Worm (Caenorhabditis elegans) whole organism, early embryonic: ENCODE measurements around the gene F49C5.3.

Experiments
- B0310.2 ChIP-seq: sonication (generic microtip); optimal IDR thresholded peaks from 2 replicates; lab custom pipeline; 2016; ENCODE audit warnings: mild to moderate bottlenecking, missing genetic modification characterization, missing compliant biosample characterization
- F13C5.2 ChIP-seq: sonication (generic microtip); optimal IDR thresholded peaks from 2 replicates; lab custom pipeline; 2017; ENCODE audit warnings: mild to moderate bottlenecking, missing genetic modification characterization, inconsistent platforms, missing compliant biosample characterization
- aly-1 ChIP-seq: sonication (generic microtip); optimal IDR thresholded peaks from 2 replicates; lab custom pipeline; 2016; ENCODE audit warnings: missing genetic modification characterization, missing compliant biosample characterization
- ama-1 ChIP-seq: fragments of 150-350 bp; optimal IDR thresholded peaks from 2 replicates; lab custom pipeline; 2014
- ceh-13 ChIP-seq: fragments of 200-800 bp; sonication (Bioruptor generic); optimal IDR thresholded peaks from 2 replicates; lab custom pipeline; 2018; ENCODE audit warnings: mild to moderate bottlenecking, missing genetic modification characterization, missing compliant biosample characterization
- ceh-36 ChIP-seq: sonication (generic microtip); optimal IDR thresholded peaks from 2 replicates; lab custom pipeline; 2016; ENCODE audit warnings: missing genetic modification characterization, inconsistent platforms, missing compliant biosample characterization
- ets-7 ChIP-seq: sonication (generic microtip); optimal IDR thresholded peaks from 2 replicates; lab custom pipeline; 2016; ENCODE audit warnings: missing genotype, missing genetic modification characterization, missing compliant biosample characterization
- flt-1 ChIP-seq: fragments of 200-800 bp; sonication (Bioruptor generic); IDR thresholded peaks from 2 replicates; pipeline ENCODE4 v1.3.6; 2022; ENCODE audit warnings: missing genetic modification characterization, missing compliant biosample characterization
- hmg-4 ChIP-seq: fragments of 200-800 bp; sonication (Bioruptor generic); optimal IDR thresholded peaks from 2 replicates; lab custom pipeline; 2018; ENCODE audit warnings: mild to moderate bottlenecking, missing genetic modification characterization, missing compliant biosample characterization
- hnd-1 ChIP-seq: sonication (generic microtip); optimal IDR thresholded peaks from 2 replicates; lab custom pipeline; 2016; ENCODE audit warnings: missing genetic modification characterization, missing compliant biosample characterization
- pes-1 ChIP-seq: fragments of 200-800 bp; sonication (Bioruptor generic); IDR thresholded peaks from 2 replicates; pipeline ENCODE4 v1.3.6; 2022; ENCODE audit warnings: missing genetic modification reagents, missing genetic modification characterization, missing compliant biosample characterization
- scrt-1 ChIP-seq: fragments of 200-800 bp; sonication (Bioruptor generic); IDR thresholded peaks from 2 replicates; pipeline ENCODE4 v1.3.6; 2022; ENCODE audit warnings: missing genetic modification characterization, missing compliant biosample characterization
- sea-1 ChIP-seq: fragments of 200-800 bp; sonication (Bioruptor generic); conservative IDR thresholded peaks from 2 replicates; pipeline ENCODE4 v1.3.6; 2022; ENCODE audit warnings: missing genetic modification characterization, missing compliant biosample characterization
- tbx-11 ChIP-seq: fragments of 200-800 bp; sonication (Bioruptor generic); IDR thresholded peaks from 2 replicates; pipeline ENCODE4 v1.3.6; 2022; ENCODE audit warnings: missing genetic modification characterization, missing compliant biosample characterization
- tbx-37 ChIP-seq: fragments of 200-800 bp; sonication (Bioruptor generic); conservative IDR thresholded peaks from 2 replicates; pipeline ENCODE4 v1.3.6; 2022; ENCODE audit warnings: missing genetic modification reagents, missing genetic modification characterization, missing compliant biosample characterization
- tra-4 ChIP-seq: sonication (generic microtip); optimal IDR thresholded peaks from 2 replicates; lab custom pipeline; 2017; ENCODE audit warnings: missing genetic modification characterization, missing compliant biosample characterization

Gene F49C5.3

DNA sequence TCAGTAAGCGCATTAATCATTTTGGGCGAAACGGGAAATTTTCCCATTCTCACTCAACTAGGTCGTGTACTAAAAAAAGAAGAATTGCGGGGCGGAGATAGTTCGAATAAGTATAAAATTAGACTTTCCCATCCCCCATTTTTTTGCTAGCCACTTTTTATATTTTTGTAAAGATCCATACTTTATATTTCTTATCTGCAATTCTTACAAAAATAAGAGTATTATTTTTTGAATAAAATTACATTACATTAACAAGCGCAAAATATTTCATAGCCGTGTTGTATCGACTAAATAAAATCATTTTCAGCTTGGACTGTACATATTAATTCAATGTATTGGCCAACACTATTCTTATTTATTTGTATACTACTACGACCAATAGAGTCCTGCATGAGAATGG is 19.3 kb downstream of the F49C5.3 start, which contains the start of gene F49C5.11:
Gene F49C5.11, plus strand, starts transcription at position 301 of the 400 bp plus-strand sequence.
- no peak for TF ChIP-seq aly-1 (tag; lab: Kevin White, UChicago)
- no peak for TF ChIP-seq tbx-11
- no peak for TF ChIP-seq flt-1 (GFP tag; lab: Robert Waterston, UW)
- TF ChIP-seq F13C5.2 (tag; lab: Kevin White, UChicago): no peak
- no peak for TF ChIP-seq pes-1 (GFP tag; lab: Robert Waterston, UW)
- no peak for TF ChIP-seq hnd-1 (tag; lab: Kevin White, UChicago)

DNA sequence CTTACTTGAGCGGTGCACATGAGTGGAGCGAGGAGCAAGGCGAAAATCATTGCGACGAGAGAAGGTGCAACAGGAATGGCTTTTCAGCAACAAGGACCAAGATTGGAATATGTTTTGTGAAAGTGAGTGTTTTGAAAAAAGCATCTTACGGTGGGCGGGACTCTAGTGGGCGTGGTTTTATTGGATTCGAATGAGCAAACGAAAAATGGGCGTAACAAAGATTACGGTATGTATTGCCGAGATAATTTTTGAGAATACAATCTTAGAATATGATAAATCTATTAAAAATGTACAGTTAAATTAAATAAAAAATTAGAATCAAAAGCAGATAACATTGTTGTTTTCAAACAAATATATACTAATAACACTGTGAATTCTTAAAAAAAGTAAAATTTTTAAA is 23.9 kb downstream of the F49C5.3 start, which contains the start of gene F49C5.12:
Gene F49C5.12, minus strand, starts transcription at position 101 of the 400 bp plus-strand sequence.
- no peak for TF ChIP-seq ceh-36
- TF ChIP-seq flt-1 (GFP tag; lab: Robert Waterston, UW): no peak
- no peak for TF ChIP-seq tbx-37

DNA sequence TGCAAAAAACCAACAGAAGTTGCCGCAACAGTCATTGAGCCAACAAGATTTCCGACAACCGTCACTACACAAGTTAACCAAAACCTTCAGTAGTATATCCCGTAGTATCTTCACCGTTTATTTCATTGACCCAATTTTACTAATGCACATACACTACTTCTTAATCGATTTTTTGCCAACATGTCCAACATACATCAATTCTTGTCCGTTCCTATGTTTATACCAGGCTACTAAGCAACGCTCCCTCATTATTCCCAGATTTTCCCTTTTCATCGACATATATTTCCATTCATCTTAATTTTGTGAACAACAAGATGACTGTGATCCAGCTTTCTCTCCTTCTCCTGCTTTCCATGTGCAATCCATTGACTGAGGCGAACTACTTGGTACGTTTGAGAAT is 29.5 kb downstream of the F49C5.3 start, which contains the start of gene F49C5.7:
Gene F49C5.7, plus strand, starts transcription at position 301 of the 400 bp plus-strand sequence.
- TF ChIP-seq sea-1 (GFP tag; lab: Robert Waterston, UW) (no peak), hmg-4 (GFP tag; lab: Kevin White, UChicago) (no peak), tra-4 (tag; lab: Kevin White, UChicago) (no peak), ama-1 (lab: Kevin White, UChicago) (no peak), scrt-1 (GFP tag; lab: Robert Waterston, UW) (no peak), flt-1 (GFP tag; lab: Robert Waterston, UW) (no peak), tbx-11 (no peak), aly-1 (tag; lab: Kevin White, UChicago) (no peak), tbx-37 (no peak), hnd-1 (tag; lab: Kevin White, UChicago) (no peak), ceh-13 (no peak), pes-1 (GFP tag; lab: Robert Waterston, UW) (no peak), B0310.2 (tag; lab: Kevin White, UChicago) (no peak)

DNA sequence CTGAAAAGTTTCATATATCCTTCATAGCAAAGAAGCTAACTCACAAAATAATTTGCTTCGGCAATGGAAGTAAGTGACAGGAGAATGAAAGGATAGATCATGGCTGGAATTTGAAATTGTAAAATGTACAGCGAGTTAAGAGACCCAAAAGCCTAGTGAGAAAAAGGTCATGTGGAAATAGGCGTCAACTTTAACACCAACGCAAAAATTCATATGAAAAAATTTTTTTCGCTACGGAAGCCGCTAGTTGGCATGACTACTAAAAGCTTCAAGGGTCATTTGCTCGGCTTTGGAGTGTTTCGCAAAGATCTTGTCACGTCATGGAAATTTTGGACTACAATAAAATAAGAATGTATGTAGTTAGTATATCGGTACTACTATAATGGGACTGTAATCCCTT is 34.2 kb downstream of the F49C5.3 start, which contains the start of gene Y38E10A.1:
Gene Y38E10A.1, minus strand, starts transcription at position 101 of the 400 bp plus-strand sequence.
- TF ChIP-seq pes-1 (GFP tag; lab: Robert Waterston, UW): no peak
- TF ChIP-seq ceh-13: no peak

DNA sequence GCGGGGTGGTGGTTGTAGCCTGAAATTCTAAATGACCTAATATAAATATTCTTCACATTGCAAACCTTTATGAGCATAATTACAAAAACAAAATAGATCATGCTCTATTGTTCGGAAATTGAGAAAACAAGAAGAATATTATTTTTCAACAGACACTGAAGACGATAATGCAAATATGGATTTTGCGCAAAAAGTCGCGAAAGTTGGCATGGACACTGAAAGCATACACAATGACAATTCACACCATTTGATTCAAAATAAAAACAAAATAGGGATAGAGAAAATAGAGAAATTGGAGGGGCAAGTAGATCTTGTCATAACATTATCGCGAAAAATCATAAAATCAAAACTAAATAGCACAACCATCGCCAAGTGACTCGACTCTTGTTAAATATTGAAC is 36.5 kb downstream of the F49C5.3 start, which contains the start of gene Y38E10A.35:
Gene Y38E10A.35, minus strand, starts transcription at position 101 of the 400 bp plus-strand sequence.
- TF ChIP-seq ceh-13 (no peak), ets-7 (tag; lab: Kevin White, UChicago) (no peak), ceh-36 (no peak), tra-4 (tag; lab: Kevin White, UChicago) (no peak)

DNA sequence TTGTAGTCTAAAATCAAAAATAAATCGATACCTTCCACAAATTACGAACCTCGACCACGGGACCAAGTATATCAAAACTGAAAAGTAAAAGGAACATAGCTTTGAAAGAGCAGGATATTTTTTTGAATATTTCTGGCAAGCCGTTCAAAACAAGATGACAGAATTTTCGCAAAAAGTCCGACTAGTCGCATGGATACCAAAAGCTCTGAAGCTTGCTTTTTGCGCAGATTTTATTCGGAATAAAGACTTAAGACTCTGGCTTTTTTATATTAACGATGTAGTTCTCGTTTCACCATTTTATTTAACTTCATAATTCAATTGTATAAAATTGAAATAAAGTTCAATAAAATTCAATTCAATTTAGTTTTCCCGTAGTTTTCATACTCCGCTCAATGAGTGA is 37.2 kb downstream of the F49C5.3 start, which contains the start of gene Y38E10A.2:
Gene Y38E10A.2, minus strand, starts transcription at position 101 of the 400 bp plus-strand sequence.
- TF ChIP-seq tra-4 (tag; lab: Kevin White, UChicago) (no peak), B0310.2 (tag; lab: Kevin White, UChicago) (no peak)

DNA sequence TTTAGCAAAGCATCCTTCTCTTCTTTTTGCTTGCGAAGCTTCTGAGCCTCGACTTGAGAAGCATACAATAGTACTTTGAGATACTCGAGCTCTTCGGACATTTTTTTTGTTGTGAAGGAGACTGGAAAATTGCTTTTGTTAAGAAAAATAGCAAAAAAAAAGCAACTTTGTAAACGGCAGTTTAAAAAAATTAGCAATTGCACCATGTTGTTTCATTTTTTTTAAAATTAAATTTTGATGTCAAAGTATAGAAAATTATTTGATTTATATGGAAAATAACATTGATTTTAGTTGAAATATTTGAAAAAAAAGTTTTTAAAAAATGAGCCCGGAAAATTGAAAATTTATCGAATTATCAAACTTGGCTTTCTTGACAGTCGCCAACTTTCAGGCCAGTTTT is 38.4 kb downstream of the F49C5.3 start, which contains the start of gene Y38E10A.3:
Gene Y38E10A.3, minus strand, starts transcription at position 101 of the 400 bp plus-strand sequence.
- no peak for TF ChIP-seq scrt-1 (GFP tag; lab: Robert Waterston, UW)
- no peak for TF ChIP-seq hnd-1 (tag; lab: Kevin White, UChicago)
- TF ChIP-seq tra-4 (tag; lab: Kevin White, UChicago): no peak
- no peak for TF ChIP-seq B0310.2 (tag; lab: Kevin White, UChicago)
- no peak for TF ChIP-seq ceh-13
- TF ChIP-seq tbx-11: no peak
- no peak for TF ChIP-seq ama-1 (lab: Kevin White, UChicago)
- no peak for TF ChIP-seq ceh-36
- TF ChIP-seq tbx-37: no peak
- no peak for TF ChIP-seq sea-1 (GFP tag; lab: Robert Waterston, UW)
- TF ChIP-seq flt-1 (GFP tag; lab: Robert Waterston, UW): no peak
- no peak for TF ChIP-seq ets-7 (tag; lab: Kevin White, UChicago)
- TF ChIP-seq hmg-4 (GFP tag; lab: Kevin White, UChicago): no peak

DNA sequence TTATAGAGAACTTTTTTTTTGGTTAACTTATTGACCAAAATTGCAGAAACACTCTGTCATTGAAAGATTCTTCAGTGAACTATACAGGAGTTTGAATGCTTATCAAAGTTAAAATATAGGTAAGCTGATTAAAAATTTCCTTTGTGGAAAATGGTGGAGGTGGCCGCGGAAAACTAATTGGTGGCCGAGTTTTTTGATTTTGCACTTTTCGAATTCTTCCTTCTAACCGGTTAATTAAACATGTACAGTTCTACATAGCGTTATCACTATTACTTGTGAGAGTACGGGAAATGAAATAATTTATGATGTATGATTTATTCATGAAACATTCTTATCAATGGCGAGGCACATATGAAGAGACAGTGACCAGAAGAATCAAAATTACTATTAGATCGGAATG is 41.5 kb downstream of the F49C5.3 start, which contains the start of gene clec-8:
Gene clec-8, minus strand, starts transcription at position 308 of the 400 bp plus-strand sequence.
- no peak for TF ChIP-seq sea-1 (GFP tag; lab: Robert Waterston, UW)
- no peak for TF ChIP-seq flt-1 (GFP tag; lab: Robert Waterston, UW)
- no peak for TF ChIP-seq aly-1 (tag; lab: Kevin White, UChicago)

DNA sequence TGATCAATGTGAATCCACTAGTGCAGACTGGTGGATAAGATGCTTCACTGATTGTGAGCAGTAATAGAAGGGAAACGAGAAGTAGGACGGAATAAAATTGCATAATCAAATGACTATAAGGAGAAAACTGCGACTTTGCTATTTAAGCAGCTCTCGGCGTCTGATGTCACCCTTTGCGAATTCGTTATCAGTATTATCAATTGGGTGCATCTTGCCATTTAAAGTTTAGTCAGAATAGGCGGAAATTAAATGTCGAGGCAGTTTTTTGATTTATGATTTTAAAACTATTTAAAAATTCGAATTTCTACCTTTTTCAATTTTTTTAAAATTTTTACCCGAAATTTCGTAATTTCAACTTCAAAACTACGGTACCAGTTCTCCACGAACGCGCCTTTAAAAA is 44.6 kb downstream of the F49C5.3 start, which contains the start of gene clec-4:
Gene clec-4, minus strand, starts transcription at position 162 of the 400 bp plus-strand sequence.
- TF ChIP-seq B0310.2 (tag; lab: Kevin White, UChicago) (no peak), hmg-4 (GFP tag; lab: Kevin White, UChicago) (no peak), flt-1 (GFP tag; lab: Robert Waterston, UW) (no peak), tra-4 (tag; lab: Kevin White, UChicago) (no peak), aly-1 (tag; lab: Kevin White, UChicago) (no peak), tbx-11 (no peak), tbx-37 (no peak), ceh-13 (no peak), hnd-1 (tag; lab: Kevin White, UChicago) (no peak), ceh-36 (no peak), pes-1 (GFP tag; lab: Robert Waterston, UW) (no peak), scrt-1 (GFP tag; lab: Robert Waterston, UW) (no peak), sea-1 (GFP tag; lab: Robert Waterston, UW) (no peak), F13C5.2 (tag; lab: Kevin White, UChicago) (no peak), ama-1 (lab: Kevin White, UChicago) (no peak)
